Worm (Caenorhabditis elegans) whole organism, L1 larva: ENCODE measurements around the gene str-32.

Source experiments
- ceh-88 ChIP-seq: fragments of 200-800 bp; sonication (Bioruptor generic); IDR thresholded peaks from 2 replicates; pipeline ENCODE4 v1.3.6; 2022; ENCODE audit warnings: missing genetic modification characterization, missing compliant biosample characterization
- ces-1 ChIP-seq: fragments of 150-350 bp; optimal IDR thresholded peaks from 2 replicates; lab custom pipeline; 2014; ENCODE audit warnings: missing biosample characterization, missing genetic modification reagents, missing genetic modification characterization
- efl-1 ChIP-seq, 4 experiments: fragments of 150-350 bp; optimal IDR thresholded peaks in 3 of 4; peaks in 1 of 4; 1 replicate in 1 of 4; 2 replicates in 3 of 4; lab custom pipeline; 2014; ENCODE audit warnings: missing biosample characterization in 2 of 4, missing genetic modification characterization in 2 of 4, missing genetic modification reagents in 2 of 4
- efl-3 ChIP-seq: fragments of 200-800 bp; sonication (Bioruptor generic); optimal IDR thresholded peaks from 2 replicates; lab custom pipeline; 2018; ENCODE audit warnings: mild to moderate bottlenecking, missing genetic modification characterization, missing compliant biosample characterization
- nhr-71 ChIP-seq: sonication (generic microtip); optimal IDR thresholded peaks from 2 replicates; lab custom pipeline; 2016; ENCODE audit warnings: mild to moderate bottlenecking, missing genetic modification characterization, moderate library complexity, missing compliant biosample characterization
- rnt-1 ChIP-seq: sonication (generic microtip); optimal IDR thresholded peaks from 2 replicates; lab custom pipeline; 2016; ENCODE audit warnings: mild to moderate bottlenecking, missing genetic modification characterization, moderate library complexity, missing compliant biosample characterization
- unc-30 ChIP-seq: sonication (generic microtip); optimal IDR thresholded peaks from 2 replicates; lab custom pipeline; 2017; ENCODE audit warnings: missing biosample characterization, missing genetic modification characterization

str-32 gene

DNA sequence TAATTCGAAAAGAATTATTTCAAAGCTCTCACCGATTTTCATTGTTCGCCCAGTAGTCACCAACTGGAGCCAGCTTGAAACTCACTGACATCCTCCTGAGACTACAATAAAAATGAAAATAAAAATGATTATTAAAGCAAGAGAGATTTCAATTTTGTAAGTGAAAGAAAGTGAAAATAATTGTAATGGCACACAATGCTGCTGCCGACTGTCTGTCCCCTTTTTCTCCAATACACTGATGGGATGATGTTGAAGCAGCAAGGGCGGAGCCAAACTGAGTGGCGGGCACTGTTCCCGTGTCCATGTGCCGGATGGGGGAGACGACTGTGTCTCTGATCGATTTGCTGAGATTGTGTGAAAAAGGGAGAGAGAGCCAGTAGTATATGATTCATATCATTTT is 47.0 kb downstream of the str-32 start, which contains the start of gene C37H5.14:
Gene C37H5.14, minus strand, starts transcription at position 101 of the 400 bp plus-strand sequence.
- TF ChIP-seq ces-1 (no peak), efl-1 (optimal IDR thresholded peaks at IDR 0.05; lab: Kevin White, UChicago) (no peak), efl-1 (GFP tag; optimal IDR thresholded peaks at IDR 0.05 in 1 of 2; lab: Kevin White, UChicago) (peak in 1 of 2 experiments; percentile 47), efl-3 (GFP tag; lab: Kevin White, UChicago) (no peak), ceh-88 (GFP tag; lab: Robert Waterston, UW) (no peak), rnt-1 (tag; lab: Kevin White, UChicago) (no peak), nhr-71 (tag; lab: Kevin White, UChicago) (no peak), unc-30 (no peak)
